Worm (Caenorhabditis elegans): ENCODE results near the gene ddx-15.

ddx-15 gene

DNA sequence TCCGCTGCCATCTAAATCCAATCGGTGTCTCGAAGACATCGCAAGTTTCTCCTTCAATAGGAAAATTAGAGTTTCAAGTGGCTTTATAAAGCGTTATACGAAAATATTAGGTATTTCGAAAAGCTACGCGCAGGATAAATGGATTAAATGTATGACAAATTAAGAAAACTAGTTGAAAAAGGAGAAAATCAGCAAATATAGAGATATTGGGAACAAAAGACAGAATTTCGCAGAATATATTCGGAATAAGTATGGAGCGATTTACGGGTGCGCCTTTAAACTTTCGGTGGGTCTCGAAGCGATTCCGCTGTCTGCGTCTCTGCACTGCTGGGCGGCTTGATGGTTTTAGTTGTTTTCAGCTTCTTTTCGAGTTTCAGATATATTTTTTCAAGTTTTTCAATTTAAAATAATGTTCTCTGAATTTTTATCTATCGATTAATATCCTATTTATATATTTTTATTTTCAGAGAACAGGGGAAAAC, at the start of gene ddx-15, which contains the start of gene ucr-1:
Gene ddx-15 (minus strand): TSS at position 51 of the 482 bp plus-strand sequence.
Gene ucr-1 (plus strand): TSS at position 468 of the 482 bp plus-strand sequence.
- no peak for TF ChIP-seq unc-62 (GFP tag; optimal IDR thresholded peaks at IDR 0.05)

DNA sequence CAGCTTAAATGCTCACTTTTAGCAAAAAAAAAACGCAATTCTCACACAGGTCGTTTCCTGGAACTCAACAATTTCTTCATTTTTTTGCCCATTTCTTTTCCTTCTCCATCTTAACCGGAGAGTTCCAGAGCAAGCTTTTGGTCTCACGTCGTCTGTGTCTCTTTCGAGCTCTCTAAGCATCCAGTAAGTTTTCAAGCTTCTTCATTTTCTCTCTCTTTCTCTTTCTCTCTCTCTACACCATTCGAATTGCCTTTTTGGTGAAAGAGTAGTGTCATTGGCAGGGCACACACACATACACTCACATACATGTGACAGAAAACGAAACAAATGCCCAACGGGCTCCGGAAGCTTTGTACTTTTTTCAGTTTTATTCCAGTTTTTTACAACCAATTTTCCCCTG, 48.4 kb upstream of the ddx-15 start:
- TF ChIP-seq unc-62 (GFP tag; optimal IDR thresholded peaks at IDR 0.05): no peak

DNA sequence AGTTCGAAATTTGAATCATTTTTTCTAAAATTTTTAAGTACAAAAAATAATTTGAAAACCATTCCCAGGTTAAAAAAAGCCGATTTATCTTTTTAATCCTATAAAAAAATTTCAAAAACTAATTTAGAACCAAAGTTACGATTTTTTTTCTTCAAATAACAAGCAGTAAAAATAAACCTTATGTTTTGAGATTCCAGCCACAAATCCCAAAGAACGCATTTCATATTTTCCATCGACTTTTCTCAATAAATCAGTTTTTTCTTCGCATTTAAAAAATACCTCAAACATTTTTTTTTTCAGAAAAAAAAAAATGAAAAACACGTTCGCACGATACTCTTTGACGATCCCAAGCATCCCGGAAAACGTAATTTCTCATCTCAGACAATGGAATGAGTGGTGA, 43.7 kb upstream of the ddx-15 start, which contains the start of gene ckk-1:
Gene ckk-1 (plus strand): TSS at position 301 of the 400 bp plus-strand sequence.
- TF ChIP-seq unc-62 (GFP tag; optimal IDR thresholded peaks at IDR 0.05): no peak

DNA sequence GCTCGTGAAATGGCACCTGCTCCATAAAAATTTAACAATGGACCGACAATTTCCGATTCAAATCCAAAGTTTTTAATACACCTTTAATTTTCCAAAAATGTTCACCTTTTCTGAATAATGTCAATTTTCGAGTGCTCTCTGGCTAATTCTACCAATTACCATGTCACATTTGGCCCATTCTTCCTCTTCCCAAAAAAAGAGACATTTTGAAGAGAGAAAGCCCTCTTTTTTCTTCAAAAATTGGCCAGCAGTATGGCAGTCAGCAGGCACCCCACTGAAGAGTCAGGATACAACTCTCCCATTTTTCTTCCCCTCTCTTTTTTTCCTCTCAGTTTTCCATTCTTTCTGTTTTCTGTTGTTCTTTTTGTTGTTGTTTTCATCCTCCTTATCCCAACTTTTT, 43.0 kb upstream of the ddx-15 start:
- TF ChIP-seq unc-62 (GFP tag; optimal IDR thresholded peaks at IDR 0.05): no peak

DNA sequence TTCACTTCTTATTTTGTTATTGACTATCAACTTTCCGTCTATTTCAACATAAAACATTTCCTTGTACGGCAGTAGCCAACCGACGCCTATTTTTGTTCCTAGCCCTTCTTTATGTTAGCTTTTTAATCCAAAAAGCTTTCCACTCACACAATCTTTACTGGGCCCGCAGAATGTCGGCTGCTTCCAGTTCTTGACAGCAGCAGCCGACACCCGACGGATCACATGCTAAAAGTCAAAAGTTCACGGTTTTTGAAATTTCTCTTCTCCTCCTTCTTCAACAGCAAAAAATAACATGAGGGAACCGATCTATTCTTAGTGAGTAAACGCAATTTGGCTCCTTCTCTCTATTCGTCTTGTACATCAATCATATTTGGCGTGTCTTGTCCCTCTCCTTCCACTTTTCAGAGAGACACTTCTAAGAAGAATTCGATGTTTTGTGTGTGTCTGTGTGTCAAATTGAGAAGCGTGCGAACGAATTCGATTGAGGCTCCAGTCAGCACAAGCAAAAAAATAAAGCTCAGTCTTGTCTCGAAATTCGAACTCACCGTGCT, 41.0 kb upstream of the ddx-15 start:
- no peak for TF ChIP-seq unc-62 (GFP tag; optimal IDR thresholded peaks at IDR 0.05)

DNA sequence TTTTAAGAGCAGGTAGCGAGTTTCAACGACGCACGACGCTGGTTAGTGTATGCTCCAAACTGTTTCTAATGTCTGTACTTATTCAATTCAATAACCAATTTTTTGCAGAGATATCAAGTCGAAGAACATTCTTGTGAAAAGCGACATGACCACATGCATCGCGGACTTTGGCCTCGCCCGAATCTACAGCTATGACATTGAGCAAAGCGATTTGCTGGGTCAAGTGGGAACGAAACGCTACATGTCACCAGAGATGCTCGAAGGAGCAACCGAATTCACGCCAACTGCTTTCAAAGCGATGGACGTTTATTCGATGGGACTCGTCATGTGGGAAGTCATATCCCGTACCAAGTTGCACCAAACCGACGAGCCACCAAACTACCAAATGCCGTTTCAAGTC, 38.8 kb upstream of the ddx-15 start:
- no peak for TF ChIP-seq unc-62 (GFP tag; optimal IDR thresholded peaks at IDR 0.05)

DNA sequence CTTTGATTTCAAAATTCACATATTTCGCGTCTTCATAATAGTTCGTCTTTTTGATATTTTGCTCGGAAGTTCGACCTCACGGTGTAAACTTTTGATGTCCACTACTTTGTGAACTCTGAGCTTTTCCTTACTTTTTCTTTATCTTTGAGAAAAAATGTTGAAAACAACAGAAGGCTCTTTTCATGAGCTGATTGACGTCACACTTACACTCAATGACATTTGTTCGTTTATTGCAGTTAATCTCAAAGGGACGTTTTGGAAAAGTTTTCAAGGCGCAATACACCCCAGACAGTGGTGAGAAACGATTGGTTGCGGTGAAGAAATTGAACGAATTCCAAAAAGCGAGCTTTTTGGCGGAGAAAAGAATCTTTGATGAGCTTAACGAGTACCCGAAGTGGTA, 37.7 kb upstream of the ddx-15 start:
- no peak for TF ChIP-seq unc-62 (GFP tag; optimal IDR thresholded peaks at IDR 0.05)

DNA sequence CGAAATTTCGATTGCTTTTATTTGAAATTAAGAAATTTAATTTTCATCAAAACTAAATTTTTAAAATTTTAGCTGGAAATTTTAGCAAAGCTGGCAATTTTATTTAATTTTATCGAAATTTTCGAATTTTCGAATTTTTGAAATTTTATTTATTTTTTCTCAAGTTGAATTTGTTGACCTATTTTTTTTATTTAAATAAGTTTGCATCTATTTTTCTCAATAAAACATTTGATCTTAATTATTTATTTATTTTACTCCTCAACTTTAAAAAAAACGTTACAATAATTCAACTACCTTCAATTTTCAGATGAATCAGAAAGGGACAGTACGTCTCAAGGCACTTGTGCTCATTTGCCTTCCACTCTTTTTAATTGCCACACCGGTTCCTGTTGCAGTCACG, 33.3 kb upstream of the ddx-15 start, which contains the start of gene daf-4:
Gene daf-4 (plus strand): TSS at position 301 of the 400 bp plus-strand sequence.
- TF ChIP-seq unc-62 (GFP tag; optimal IDR thresholded peaks at IDR 0.05): no peak

DNA sequence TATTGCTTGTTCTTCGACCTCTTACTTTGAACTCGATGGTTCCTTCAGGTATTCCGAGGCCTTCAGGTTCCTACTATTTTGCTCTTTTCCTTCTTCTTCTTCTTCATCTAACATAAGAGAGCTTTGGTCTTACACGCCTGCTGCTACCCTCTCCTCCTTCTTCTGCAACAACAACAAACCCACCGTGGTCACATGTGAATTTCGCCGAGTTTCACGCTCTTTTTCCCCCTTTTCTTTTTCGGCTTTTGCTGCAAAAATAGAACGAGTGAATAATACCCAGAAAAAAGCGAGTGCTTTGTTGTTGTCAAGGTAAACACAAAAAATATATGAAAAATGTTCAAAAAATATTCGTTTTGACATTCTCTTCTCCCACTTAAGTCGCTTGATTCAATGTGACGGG, 31.9 kb upstream of the ddx-15 start:
- no peak for TF ChIP-seq unc-62 (GFP tag; optimal IDR thresholded peaks at IDR 0.05)

DNA sequence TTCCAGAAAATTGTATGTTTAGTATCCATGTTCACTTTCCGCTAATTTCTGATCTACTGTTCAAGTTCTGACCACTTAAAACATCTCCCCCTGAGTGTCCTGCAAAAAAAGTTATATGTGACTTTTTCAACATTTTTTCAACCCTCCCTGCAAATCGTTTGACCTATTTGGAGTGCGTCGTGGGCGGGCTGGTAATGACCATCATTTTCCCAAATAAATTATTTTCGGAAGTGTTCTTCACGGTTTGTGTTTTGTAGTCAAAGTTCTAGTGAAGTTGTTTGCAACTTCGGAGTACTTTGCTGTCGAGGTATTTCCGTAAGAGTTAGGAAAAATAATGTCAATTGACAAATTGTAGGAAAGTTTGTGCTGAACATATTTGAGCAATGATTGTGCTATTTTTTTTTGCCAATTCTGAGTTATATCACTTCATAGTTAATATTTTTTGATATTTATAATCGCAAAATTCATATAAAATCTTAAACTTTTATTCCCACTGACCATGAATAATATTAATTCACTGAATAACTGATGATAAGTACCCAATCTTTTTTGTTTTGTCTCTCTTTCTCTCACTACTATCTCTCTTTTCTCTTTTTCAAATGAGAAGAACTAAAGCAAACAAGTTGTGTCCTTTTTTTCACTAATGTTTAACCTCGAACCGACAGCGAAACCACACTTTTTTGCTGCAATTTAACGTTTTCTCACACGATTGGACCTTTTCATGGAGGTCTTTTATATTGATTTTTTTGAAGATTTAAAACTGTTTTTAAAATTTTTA, 30.9 kb upstream of the ddx-15 start:
- TF ChIP-seq unc-62 (GFP tag; optimal IDR thresholded peaks at IDR 0.05): no peak

DNA sequence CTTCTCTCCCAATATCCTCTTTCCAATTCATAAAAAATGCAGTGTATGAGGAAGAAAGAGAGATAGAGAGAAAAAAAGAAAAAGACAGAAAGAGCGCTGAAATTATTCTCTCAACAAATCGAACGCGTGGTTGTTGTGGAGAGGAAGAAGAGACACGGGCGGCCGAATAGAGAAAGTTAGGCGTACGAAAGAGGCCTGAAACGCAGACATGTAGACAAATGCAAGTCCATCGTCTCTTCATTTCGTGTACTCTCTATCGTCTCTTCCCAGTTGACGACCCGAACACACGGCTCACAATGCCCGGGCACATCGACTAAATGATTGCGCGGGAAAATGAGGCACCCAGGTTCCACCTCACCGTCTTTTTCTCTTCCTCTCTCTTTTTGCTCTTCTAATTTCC, 29.7 kb upstream of the ddx-15 start:
- TF ChIP-seq unc-62 (GFP tag; optimal IDR thresholded peaks at IDR 0.05): no peak

DNA sequence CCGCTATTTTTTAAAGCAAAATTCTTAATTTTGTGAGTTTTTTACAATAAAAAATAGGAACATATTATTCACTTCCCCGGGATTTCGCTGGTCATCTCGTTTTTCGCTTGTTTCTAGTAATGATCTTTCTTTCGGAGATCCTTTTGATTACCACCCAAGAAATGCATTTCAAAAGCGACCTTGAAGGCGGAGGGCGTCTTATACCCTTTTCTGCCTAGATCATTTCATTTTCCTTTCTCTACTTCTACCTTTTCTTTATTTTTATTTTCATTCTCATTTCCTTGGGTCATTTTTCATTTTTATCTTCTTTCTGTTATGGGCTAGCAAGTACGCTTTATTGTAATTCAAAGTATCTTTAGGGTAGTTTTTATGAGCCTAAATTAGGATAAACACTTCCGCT, 28.7 kb upstream of the ddx-15 start:
- no peak for TF ChIP-seq unc-62 (GFP tag; optimal IDR thresholded peaks at IDR 0.05)

DNA sequence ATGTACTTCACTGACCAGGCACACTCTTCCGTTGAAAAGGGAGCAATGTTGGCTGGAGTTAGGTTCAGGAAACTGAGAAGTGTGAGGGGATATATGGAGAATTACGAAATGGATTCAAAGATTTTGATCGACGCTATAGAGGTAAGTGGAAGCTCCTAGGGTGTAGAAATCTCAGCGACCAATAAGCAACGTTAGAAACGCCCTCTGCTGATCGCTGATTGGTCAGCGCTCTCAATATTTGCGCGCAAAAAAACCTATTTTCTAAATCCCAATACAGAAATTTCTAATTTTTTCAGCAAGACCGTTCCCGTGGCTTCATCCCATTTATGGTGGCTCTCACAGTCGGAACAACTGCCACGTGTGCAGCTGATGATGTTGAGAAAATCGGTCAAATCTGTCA, 24.2 kb upstream of the ddx-15 start:
- no peak for TF ChIP-seq unc-62 (GFP tag; optimal IDR thresholded peaks at IDR 0.05)

DNA sequence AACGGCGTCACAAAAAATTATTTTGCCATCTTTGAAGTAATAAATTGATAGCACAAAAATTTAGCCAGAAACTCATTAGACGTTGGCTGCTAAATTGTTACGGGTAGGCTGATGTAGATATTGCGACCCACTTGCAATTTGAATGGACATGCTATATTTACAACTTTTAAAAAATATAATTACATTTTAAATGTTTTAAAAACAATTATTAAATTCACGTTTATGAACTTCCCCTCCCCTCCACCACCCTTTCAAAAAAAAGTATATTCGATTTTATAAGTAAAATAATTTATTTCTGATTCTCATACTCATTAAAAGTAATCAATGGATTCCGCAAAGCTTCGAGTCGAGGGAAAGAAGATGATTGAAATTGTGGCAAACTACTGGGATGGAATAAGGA, 23.1 kb upstream of the ddx-15 start, which contains the start of gene basl-1:
Gene basl-1 (plus strand): TSS at position 301 of the 400 bp plus-strand sequence.
- no peak for TF ChIP-seq unc-62 (GFP tag; optimal IDR thresholded peaks at IDR 0.05)

DNA sequence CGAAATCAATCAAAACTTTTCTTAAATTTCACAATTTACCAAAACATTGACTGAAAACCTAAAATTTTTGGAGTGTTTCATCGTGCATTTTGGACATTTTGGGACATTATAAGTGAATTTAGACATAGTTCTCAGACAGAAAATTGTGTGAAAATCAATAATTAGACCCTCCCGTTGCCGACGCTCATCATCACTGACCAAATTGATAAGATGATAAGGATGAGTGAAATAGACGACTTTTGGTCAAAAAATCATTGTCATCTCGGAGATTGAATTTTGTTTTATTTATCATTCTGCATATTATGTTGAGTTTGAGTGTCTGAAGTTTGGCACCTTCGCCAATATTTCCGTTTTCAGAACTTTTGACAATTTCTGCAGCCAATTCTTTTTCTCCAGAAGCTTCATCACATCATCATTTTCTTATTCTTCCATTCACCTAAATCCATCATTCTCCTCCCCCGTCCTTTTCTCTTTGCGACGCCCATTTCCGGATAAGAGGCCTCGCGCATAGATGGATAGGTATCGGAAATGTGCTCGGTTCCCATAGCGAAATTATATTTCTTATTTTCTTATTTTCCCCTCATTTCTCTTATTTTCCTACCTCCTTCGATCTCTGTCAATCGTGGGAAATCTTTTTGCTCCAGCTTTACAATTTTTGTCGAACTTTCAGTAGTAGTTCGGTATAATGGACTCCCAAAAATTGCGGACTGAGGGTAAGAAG, 20.2 kb upstream of the ddx-15 start, which contains the start of gene bas-1:
Gene bas-1 (plus strand): TSS at position 671 of the 721 bp plus-strand sequence.
- TF ChIP-seq unc-62 (GFP tag; optimal IDR thresholded peaks at IDR 0.05): no peak

DNA sequence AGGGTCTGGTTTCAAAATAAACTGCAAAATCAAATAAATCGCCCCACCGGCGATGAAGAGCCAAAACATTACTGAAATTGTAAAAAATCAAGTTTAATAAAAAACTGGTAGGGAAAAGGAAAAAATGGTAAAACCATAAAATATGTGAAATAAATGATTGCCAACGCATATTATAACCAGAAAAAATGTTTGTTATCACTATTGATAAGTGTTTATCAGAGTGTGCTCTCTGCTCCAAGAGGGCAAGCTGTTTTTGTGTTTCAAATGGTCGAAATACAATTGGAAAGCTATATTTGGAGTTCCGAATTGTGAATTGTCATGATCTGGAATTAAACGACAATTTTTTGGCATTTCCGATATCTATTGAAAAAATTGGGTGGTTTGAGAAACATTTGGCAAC, 18.8 kb upstream of the ddx-15 start, which contains the start of gene C05D2.8:
Gene C05D2.8 (minus strand): TSS at position 71 of the 400 bp plus-strand sequence.
- TF ChIP-seq unc-62 (GFP tag; optimal IDR thresholded peaks at IDR 0.05): no peak
